Worm (Caenorhabditis elegans) whole organism, early embryonic: ENCODE data around the gene F54D10.5.

ENCODE experiments used
- B0310.2 ChIP-seq: sonication (generic microtip); optimal IDR thresholded peaks from 2 replicates; lab custom pipeline; 2016; ENCODE audit warnings: mild to moderate bottlenecking, missing genetic modification characterization, missing compliant biosample characterization
- F13C5.2 ChIP-seq: sonication (generic microtip); optimal IDR thresholded peaks from 2 replicates; lab custom pipeline; 2017; ENCODE audit warnings: mild to moderate bottlenecking, missing genetic modification characterization, inconsistent platforms, missing compliant biosample characterization
- aly-1 ChIP-seq: sonication (generic microtip); optimal IDR thresholded peaks from 2 replicates; lab custom pipeline; 2016; ENCODE audit warnings: missing genetic modification characterization, missing compliant biosample characterization
- ama-1 ChIP-seq: fragments of 150-350 bp; optimal IDR thresholded peaks from 2 replicates; lab custom pipeline; 2014
- ceh-13 ChIP-seq: fragments of 200-800 bp; sonication (Bioruptor generic); optimal IDR thresholded peaks from 2 replicates; lab custom pipeline; 2018; ENCODE audit warnings: mild to moderate bottlenecking, missing genetic modification characterization, missing compliant biosample characterization
- ceh-36 ChIP-seq: sonication (generic microtip); optimal IDR thresholded peaks from 2 replicates; lab custom pipeline; 2016; ENCODE audit warnings: missing genetic modification characterization, inconsistent platforms, missing compliant biosample characterization
- ets-7 ChIP-seq: sonication (generic microtip); optimal IDR thresholded peaks from 2 replicates; lab custom pipeline; 2016; ENCODE audit warnings: missing genotype, missing genetic modification characterization, missing compliant biosample characterization
- flt-1 ChIP-seq: fragments of 200-800 bp; sonication (Bioruptor generic); IDR thresholded peaks from 2 replicates; pipeline ENCODE4 v1.3.6; 2022; ENCODE audit warnings: missing genetic modification characterization, missing compliant biosample characterization
- hmbx-1 ChIP-seq: sonication (generic microtip); optimal IDR thresholded peaks from 2 replicates; lab custom pipeline; 2016; ENCODE audit warnings: mild to moderate bottlenecking, missing genetic modification characterization, missing compliant biosample characterization
- hmg-4 ChIP-seq: fragments of 200-800 bp; sonication (Bioruptor generic); optimal IDR thresholded peaks from 2 replicates; lab custom pipeline; 2018; ENCODE audit warnings: mild to moderate bottlenecking, missing genetic modification characterization, missing compliant biosample characterization
- hnd-1 ChIP-seq: sonication (generic microtip); optimal IDR thresholded peaks from 2 replicates; lab custom pipeline; 2016; ENCODE audit warnings: missing genetic modification characterization, missing compliant biosample characterization
- pes-1 ChIP-seq: fragments of 200-800 bp; sonication (Bioruptor generic); IDR thresholded peaks from 2 replicates; pipeline ENCODE4 v1.3.6; 2022; ENCODE audit warnings: missing genetic modification reagents, missing genetic modification characterization, missing compliant biosample characterization
- scrt-1 ChIP-seq: fragments of 200-800 bp; sonication (Bioruptor generic); IDR thresholded peaks from 2 replicates; pipeline ENCODE4 v1.3.6; 2022; ENCODE audit warnings: missing genetic modification characterization, missing compliant biosample characterization
- sea-1 ChIP-seq: fragments of 200-800 bp; sonication (Bioruptor generic); conservative IDR thresholded peaks from 2 replicates; pipeline ENCODE4 v1.3.6; 2022; ENCODE audit warnings: missing genetic modification characterization, missing compliant biosample characterization
- tbx-11 ChIP-seq: fragments of 200-800 bp; sonication (Bioruptor generic); IDR thresholded peaks from 2 replicates; pipeline ENCODE4 v1.3.6; 2022; ENCODE audit warnings: missing genetic modification characterization, missing compliant biosample characterization
- tbx-37 ChIP-seq: fragments of 200-800 bp; sonication (Bioruptor generic); conservative IDR thresholded peaks from 2 replicates; pipeline ENCODE4 v1.3.6; 2022; ENCODE audit warnings: missing genetic modification reagents, missing genetic modification characterization, missing compliant biosample characterization
- tra-4 ChIP-seq: sonication (generic microtip); optimal IDR thresholded peaks from 2 replicates; lab custom pipeline; 2017; ENCODE audit warnings: missing genetic modification characterization, missing compliant biosample characterization

The F54D10.5 gene

ce11 chrII:3779463-3779862 is 28.5 kb downstream of the F54D10.5 start, which contains the start of gene T24E12.11:
Gene T24E12.11 (minus strand): TSS chrII:3779563.
- TF ChIP-seq ceh-13 (no peak), ceh-36 (tag; lab: Kevin White, UChicago) (no peak), tra-4 (tag; lab: Kevin White, UChicago) (no peak), tbx-37 (GFP tag; lab: Robert Waterston, UW) (no peak), scrt-1 (GFP tag; lab: Robert Waterston, UW) (no peak), hnd-1 (tag; lab: Kevin White, UChicago) (no peak), pes-1 (GFP tag; lab: Robert Waterston, UW) (no peak), ama-1 (lab: Kevin White, UChicago) (no peak), tbx-11 (GFP tag; lab: Robert Waterston, UW) (no peak), hmg-4 (GFP tag; lab: Kevin White, UChicago) (no peak), B0310.2 (tag; lab: Kevin White, UChicago) (no peak), ets-7 (no peak), F13C5.2 (no peak), aly-1 (tag; lab: Kevin White, UChicago) (no peak), sea-1 (GFP tag; lab: Robert Waterston, UW) (no peak), flt-1 (GFP tag; lab: Robert Waterston, UW) (no peak), hmbx-1 (tag; lab: Kevin White, UChicago) (no peak)

ce11 chrII:3777802-3778201 is 30.2 kb downstream of the F54D10.5 start:
- TF ChIP-seq pes-1 (GFP tag; lab: Robert Waterston, UW) (no peak), F13C5.2 (no peak), scrt-1 (GFP tag; lab: Robert Waterston, UW) (no peak), ama-1 (lab: Kevin White, UChicago) (no peak), B0310.2 (tag; lab: Kevin White, UChicago) (no peak), flt-1 (GFP tag; lab: Robert Waterston, UW) (no peak), ceh-36 (tag; lab: Kevin White, UChicago) (no peak), ets-7 (no peak)

- no peak for TF ChIP-seq scrt-1 (GFP tag; lab: Robert Waterston, UW)
- no peak for TF ChIP-seq tbx-11 (GFP tag; lab: Robert Waterston, UW)
- TF ChIP-seq flt-1 (GFP tag; lab: Robert Waterston, UW): no peak
- TF ChIP-seq B0310.2 (tag; lab: Kevin White, UChicago): no peak
- no peak for TF ChIP-seq tra-4 (tag; lab: Kevin White, UChicago)
- no peak for TF ChIP-seq hnd-1 (tag; lab: Kevin White, UChicago)
Observed at ce11 chrII:3775719-3776118, 32.3 kb downstream of the F54D10.5 start, which contains the start of gene T24E12.3. Gene T24E12.3 (plus strand): TSS chrII:3776019.

ce11 chrII:3773130-3773529 is 34.8 kb downstream of the F54D10.5 start, which contains the start of gene T24E12.10:
Gene T24E12.10 (minus strand): TSS chrII:3773230.
- TF ChIP-seq aly-1 (tag; lab: Kevin White, UChicago) (no peak), tbx-11 (GFP tag; lab: Robert Waterston, UW) (no peak), pes-1 (GFP tag; lab: Robert Waterston, UW) (no peak), ama-1 (lab: Kevin White, UChicago) (no peak), B0310.2 (tag; lab: Kevin White, UChicago) (no peak), F13C5.2 (no peak), tra-4 (tag; lab: Kevin White, UChicago) (no peak), tbx-37 (GFP tag; lab: Robert Waterston, UW) (no peak), ets-7 (no peak), ceh-13 (no peak), ceh-36 (tag; lab: Kevin White, UChicago) (no peak), hnd-1 (tag; lab: Kevin White, UChicago) (no peak), hmbx-1 (tag; lab: Kevin White, UChicago) (no peak), flt-1 (GFP tag; lab: Robert Waterston, UW) (no peak), scrt-1 (GFP tag; lab: Robert Waterston, UW) (no peak), sea-1 (GFP tag; lab: Robert Waterston, UW) (no peak), hmg-4 (GFP tag; lab: Kevin White, UChicago) (no peak)

DNA sequence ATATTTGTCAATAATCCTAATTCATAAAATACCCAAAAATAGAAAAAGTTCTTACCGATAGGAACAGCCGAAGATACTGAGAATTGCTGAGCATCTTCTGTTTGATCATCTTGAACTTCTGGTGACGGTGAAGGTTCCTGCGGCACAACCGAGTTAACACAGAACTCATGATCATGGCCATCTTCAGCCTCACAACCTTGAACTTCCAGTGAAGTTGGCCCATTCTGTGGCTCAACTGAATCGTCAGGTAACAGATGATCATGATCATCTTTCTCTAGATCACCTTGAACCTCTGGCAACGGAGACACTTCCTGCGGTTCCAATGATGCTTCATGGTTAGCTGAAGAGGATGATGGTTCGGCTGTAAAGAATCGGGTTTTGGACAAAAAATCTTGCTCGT is 36.3 kb downstream of the F54D10.5 start:
- TF ChIP-seq hnd-1 (tag; lab: Kevin White, UChicago) (no peak), scrt-1 (GFP tag; lab: Robert Waterston, UW) (no peak), flt-1 (GFP tag; lab: Robert Waterston, UW) (no peak), sea-1 (GFP tag; lab: Robert Waterston, UW) (no peak), hmg-4 (GFP tag; lab: Kevin White, UChicago) (no peak), B0310.2 (tag; lab: Kevin White, UChicago) (no peak), ama-1 (lab: Kevin White, UChicago) (no peak), ets-7 (no peak), ceh-36 (tag; lab: Kevin White, UChicago) (no peak), aly-1 (tag; lab: Kevin White, UChicago) (no peak), tra-4 (tag; lab: Kevin White, UChicago) (no peak), hmbx-1 (tag; lab: Kevin White, UChicago) (no peak), F13C5.2 (no peak), pes-1 (GFP tag; lab: Robert Waterston, UW) (no peak), ceh-13 (no peak), tbx-11 (GFP tag; lab: Robert Waterston, UW) (no peak)

DNA sequence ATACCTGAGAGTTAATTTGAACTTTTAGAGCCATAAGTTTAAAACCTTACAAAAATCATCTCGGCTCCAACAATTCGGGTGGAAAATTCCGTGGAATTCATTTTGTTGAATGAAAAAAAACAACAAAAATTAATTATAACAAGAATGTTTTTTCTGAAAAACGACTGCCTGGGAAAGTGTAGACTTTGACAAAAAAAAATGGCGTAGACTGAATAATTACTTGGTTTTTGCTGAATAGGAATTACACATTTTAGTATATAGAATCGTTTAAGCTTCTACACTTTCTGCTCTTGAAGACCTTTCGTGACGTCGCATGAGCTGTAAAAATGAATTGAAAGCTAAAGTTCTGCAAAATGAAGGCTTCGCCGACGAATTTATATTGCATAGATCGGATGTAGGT is 43.5 kb downstream of the F54D10.5 start, which contains the start of gene srx-112:
srx-112 (minus strand) TSS at position 101 of the 400 bp plus-strand sequence.
- TF ChIP-seq F13C5.2 (no peak), pes-1 (GFP tag; lab: Robert Waterston, UW) (no peak), B0310.2 (tag; lab: Kevin White, UChicago) (no peak), sea-1 (GFP tag; lab: Robert Waterston, UW) (no peak), tbx-11 (GFP tag; lab: Robert Waterston, UW) (no peak), ceh-36 (tag; lab: Kevin White, UChicago) (no peak), flt-1 (GFP tag; lab: Robert Waterston, UW) (no peak), ceh-13 (no peak), tbx-37 (GFP tag; lab: Robert Waterston, UW) (no peak), hmbx-1 (tag; lab: Kevin White, UChicago) (no peak), tra-4 (tag; lab: Kevin White, UChicago) (no peak), aly-1 (tag; lab: Kevin White, UChicago) (no peak), ama-1 (lab: Kevin White, UChicago) (no peak), hnd-1 (tag; lab: Kevin White, UChicago) (no peak), ets-7 (no peak), scrt-1 (GFP tag; lab: Robert Waterston, UW) (no peak), hmg-4 (GFP tag; lab: Kevin White, UChicago) (no peak)
